Worm (Caenorhabditis elegans) whole organism, midembryonic: ENCODE measurements around the gene srz-54.

Experiments used
- T22C8.4 ChIP-seq: fragments of 200-800 bp; sonication (Bioruptor generic); IDR thresholded peaks from 2 replicates; pipeline ENCODE4 v1.3.6; 2022; ENCODE audit warnings: missing genetic modification characterization, missing compliant biosample characterization
- cog-1 ChIP-seq: sonication (generic microtip); optimal IDR thresholded peaks from 2 replicates; lab custom pipeline; 2016; ENCODE audit warnings: missing genetic modification characterization, missing compliant biosample characterization
- flt-1 ChIP-seq: fragments of 200-800 bp; sonication (Bioruptor generic); IDR thresholded peaks from 2 replicates; pipeline ENCODE4 v1.3.6; 2022; ENCODE audit warnings: missing genetic modification characterization, missing compliant biosample characterization
- klf-2 ChIP-seq: fragments of 200-800 bp; sonication (Bioruptor generic); conservative IDR thresholded peaks from 2 replicates; pipeline ENCODE4 v1.3.6; 2022; ENCODE audit warnings: missing genetic modification reagents, missing genetic modification characterization, missing compliant biosample characterization
- ref-1 ChIP-seq: fragments of 200-800 bp; sonication (Bioruptor generic); conservative IDR thresholded peaks from 2 replicates; pipeline ENCODE4 v1.3.6; 2022; ENCODE audit warnings: missing genetic modification reagents, missing genetic modification characterization, missing compliant biosample characterization
- tab-1 ChIP-seq: fragments of 200-800 bp; sonication (Bioruptor generic); IDR thresholded peaks from 2 replicates; pipeline ENCODE4 v1.3.6; 2022; ENCODE audit warnings: missing genetic modification characterization, missing compliant biosample characterization
- ztf-23 ChIP-seq: fragments of 200-800 bp; sonication (Bioruptor generic); IDR thresholded peaks from 2 replicates; pipeline ENCODE4 v1.3.6; 2022; ENCODE audit warnings: missing genetic modification reagents, missing genetic modification characterization, missing compliant biosample characterization
- ztf-29 ChIP-seq: fragments of 200-800 bp; sonication (Bioruptor generic); IDR thresholded peaks from 2 replicates; pipeline ENCODE4 v1.3.6; 2022; ENCODE audit warnings: missing genetic modification reagents, missing genetic modification characterization, missing compliant biosample characterization

DNA sequence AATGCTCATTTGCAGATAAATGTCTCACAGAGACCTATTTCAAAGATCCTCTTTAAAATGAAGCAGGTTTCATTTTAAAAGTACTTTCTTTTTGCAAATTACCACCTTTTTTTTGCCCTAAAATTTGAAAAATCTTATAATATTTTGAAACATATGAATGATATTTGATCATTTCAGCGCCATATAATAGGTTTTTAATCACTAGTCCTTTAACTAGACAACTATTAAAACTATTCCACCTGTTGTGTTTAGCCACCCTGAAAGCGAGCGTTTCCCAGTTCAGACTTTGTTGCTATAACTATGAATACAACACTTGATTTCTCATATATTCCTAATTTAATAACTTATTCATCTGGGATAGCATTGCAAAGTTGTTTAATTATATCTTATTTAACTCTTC is 11.3 kb downstream of the srz-54 start, which contains the start of gene srz-95:
- TF ChIP-seq flt-1 (GFP tag; lab: Robert Waterston, UW) (no peak), ztf-23 (GFP tag; lab: Robert Waterston, UW) (no peak), tab-1 (no peak), cog-1 (no peak), ztf-29 (GFP tag; lab: Robert Waterston, UW) (no peak), klf-2 (GFP tag; lab: Robert Waterston, UW) (no peak), ref-1 (GFP tag; lab: Robert Waterston, UW) (no peak), T22C8.4 (GFP tag; lab: Robert Waterston, UW) (no peak)
